Fruit fly (Drosophila melanogaster) Kc167 (cell line): ENCODE measurements around the gene CG4956.

Experiments used
- Myc ChIP-seq: fragments of >200 bp; optimal IDR thresholded peaks from 2 replicates; lab custom pipeline; 2017; ENCODE audit warnings: missing external identifiers
- Sin3A ChIP-seq: fragments of >200 bp; optimal IDR thresholded peaks from 2 replicates; lab custom pipeline; 2018; ENCODE audit warnings: missing external identifiers
- h ChIP-seq: fragments of >200 bp; optimal IDR thresholded peaks from 3 replicates; lab custom pipeline; 2018; ENCODE audit warnings: missing external identifiers
- insv ChIP-seq: fragments of >200 bp; optimal IDR thresholded peaks from 3 replicates; lab custom pipeline; 2018; ENCODE audit warnings: missing external identifiers
- psq ChIP-seq: fragments of >200 bp; optimal IDR thresholded peaks from 2 replicates; lab custom pipeline; 2017; ENCODE audit warnings: missing external identifiers
- ttk ChIP-seq: sonication (Bioruptor generic); optimal IDR thresholded peaks from 2 replicates; lab custom pipeline; 2017; ENCODE audit warnings: missing external identifiers

DNA sequence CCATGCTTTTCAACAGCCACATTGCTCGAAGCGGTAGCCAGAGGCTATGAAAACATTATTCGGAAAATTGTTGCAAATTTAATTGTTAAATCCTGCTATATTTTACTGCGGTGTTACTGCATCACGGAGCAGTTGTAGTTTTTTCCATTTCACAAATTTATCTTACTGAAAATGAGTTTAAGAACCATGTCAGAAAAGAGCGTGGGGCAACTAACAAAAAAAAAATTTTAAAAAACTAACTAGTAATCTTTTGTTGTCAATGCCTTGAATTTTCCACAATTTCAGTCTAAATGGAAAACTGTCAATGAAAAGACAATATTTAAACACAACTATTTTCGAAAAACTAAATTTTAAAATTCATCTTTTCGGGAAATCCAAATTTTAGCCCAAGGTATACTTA lies 32.7 kb upstream of the CG4956 start, which contains the start of gene CG5024:
- TF ChIP-seq ttk (lab: Kevin White, UChicago) = no peak
- no peak for TF ChIP-seq Sin3A (lab: Kevin White, UChicago)
- TF ChIP-seq psq (lab: Kevin White, UChicago) = no peak
- TF ChIP-seq h = no peak
- no peak for TF ChIP-seq insv
- TF ChIP-seq Myc (lab: Kevin White, UChicago) = no peak
